Worm (Caenorhabditis elegans) whole organism, early embryonic: ENCODE results near the gene hsd-3.

Source experiments
- aly-1 ChIP-seq: sonication (generic microtip); optimal IDR thresholded peaks from 2 replicates; lab custom pipeline; 2016; ENCODE audit warnings: missing genetic modification characterization, missing compliant biosample characterization
- ama-1 ChIP-seq: fragments of 150-350 bp; optimal IDR thresholded peaks from 2 replicates; lab custom pipeline; 2014
- ets-7 ChIP-seq: sonication (generic microtip); optimal IDR thresholded peaks from 2 replicates; lab custom pipeline; 2016; ENCODE audit warnings: missing genotype, missing genetic modification characterization, missing compliant biosample characterization
- hmg-4 ChIP-seq: fragments of 200-800 bp; sonication (Bioruptor generic); optimal IDR thresholded peaks from 2 replicates; lab custom pipeline; 2018; ENCODE audit warnings: mild to moderate bottlenecking, missing genetic modification characterization, missing compliant biosample characterization
- hnd-1 ChIP-seq: sonication (generic microtip); optimal IDR thresholded peaks from 2 replicates; lab custom pipeline; 2016; ENCODE audit warnings: missing genetic modification characterization, missing compliant biosample characterization
- sea-1 ChIP-seq: fragments of 200-800 bp; sonication (Bioruptor generic); conservative IDR thresholded peaks from 2 replicates; pipeline ENCODE4 v1.3.6; 2022; ENCODE audit warnings: missing genetic modification characterization, missing compliant biosample characterization
- tbx-11 ChIP-seq: fragments of 200-800 bp; sonication (Bioruptor generic); IDR thresholded peaks from 2 replicates; pipeline ENCODE4 v1.3.6; 2022; ENCODE audit warnings: missing genetic modification characterization, missing compliant biosample characterization
- tra-4 ChIP-seq: sonication (generic microtip); optimal IDR thresholded peaks from 2 replicates; lab custom pipeline; 2017; ENCODE audit warnings: missing genetic modification characterization, missing compliant biosample characterization

- TF ChIP-seq ama-1 (lab: Kevin White, UChicago): no peak
- no peak for TF ChIP-seq hmg-4
- TF ChIP-seq sea-1 (GFP tag; lab: Robert Waterston, UW): no peak
- no peak for TF ChIP-seq hnd-1
- no peak for TF ChIP-seq aly-1 (tag; lab: Kevin White, UChicago)
- no peak for TF ChIP-seq tra-4 (tag; lab: Kevin White, UChicago)
- TF ChIP-seq tbx-11 (GFP tag; lab: Robert Waterston, UW): no peak
- no peak for TF ChIP-seq ets-7 (tag; lab: Kevin White, UChicago)
These were observed 16.6 kb upstream of the hsd-3 start for ce11 chrX:4992523-4992922.
